Worm (Caenorhabditis elegans) whole organism, young adult: ENCODE measurements around the gene Y73C8B.2.

Experiments used
- C17E4.6 ChIP-seq: fragments of 200-800 bp; sonication (Bioruptor generic); IDR thresholded peaks from 2 replicates; pipeline ENCODE4 v1.3.6; 2022; ENCODE audit warnings: missing genetic modification reagents, missing genetic modification characterization, missing compliant biosample characterization
- D2030.7 ChIP-seq: fragments of 200-800 bp; sonication (Bioruptor generic); IDR thresholded peaks from 2 replicates; pipeline ENCODE4 v1.3.6; 2022; ENCODE audit warnings: missing genetic modification reagents, missing genetic modification characterization, missing compliant biosample characterization
- F23B12.7 ChIP-seq: sonication (generic microtip); optimal IDR thresholded peaks from 2 replicates; lab custom pipeline; 2017; ENCODE audit warnings: missing genetic modification characterization, mild to moderate bottlenecking, missing compliant biosample characterization, antibody characterized with exemption, moderate library complexity; ENCODE audit not compliant: insufficient read depth
- F33H1.4 ChIP-seq: fragments of 200-800 bp; sonication (Bioruptor generic); IDR thresholded peaks from 2 replicates; pipeline ENCODE4 v1.3.6; 2022; ENCODE audit warnings: missing genetic modification reagents, missing genetic modification characterization, missing compliant biosample characterization
- F57C9.4 ChIP-seq: sonication (generic microtip); optimal IDR thresholded peaks from 2 replicates; lab custom pipeline; 2017; ENCODE audit warnings: mild to moderate bottlenecking, missing genetic modification characterization, missing compliant biosample characterization
- K11D2.4 ChIP-seq: fragments of 200-800 bp; sonication (Bioruptor generic); IDR thresholded peaks from 2 replicates; pipeline ENCODE4 v1.3.6; 2022; ENCODE audit warnings: missing genetic modification reagents, missing genetic modification characterization, missing compliant biosample characterization
- T07F8.4 ChIP-seq: sonication (generic microtip); optimal IDR thresholded peaks from 2 replicates; lab custom pipeline; 2016; ENCODE audit warnings: mild to moderate bottlenecking, missing genetic modification characterization, moderate library complexity, missing compliant biosample characterization
- Y53G8AR.9 ChIP-seq: fragments of 200-800 bp; sonication (Bioruptor generic); conservative IDR thresholded peaks from 2 replicates; pipeline ENCODE4 v1.3.6; 2022; ENCODE audit warnings: missing genetic modification reagents, missing genetic modification characterization, missing compliant biosample characterization
- Y56A3A.18 ChIP-seq: fragments of 200-800 bp; sonication (Bioruptor generic); IDR thresholded peaks from 2 replicates; pipeline ENCODE4 v1.3.6; 2022; ENCODE audit warnings: missing genetic modification reagents, missing genetic modification characterization, missing compliant biosample characterization
- ZK185.1 ChIP-seq: sonication (generic microtip); optimal IDR thresholded peaks from 2 replicates; lab custom pipeline; 2016; ENCODE audit warnings: mild to moderate bottlenecking, missing genetic modification characterization, missing compliant biosample characterization; ENCODE audit not compliant: poor library complexity, severe bottlenecking
- akir-1 ChIP-seq: fragments of 200-800 bp; sonication (Bioruptor generic); optimal IDR thresholded peaks from 2 replicates; lab custom pipeline; 2018; ENCODE audit warnings: mild to moderate bottlenecking, missing genetic modification characterization, moderate library complexity, missing compliant biosample characterization
- ama-1 ChIP-seq, 3 experiments: fragments of 150-350 bp in 1 of 3; sonication (generic microtip) in 2 of 3; optimal IDR thresholded peaks; 2 replicates each; lab custom pipeline; 2014 to 2018; ENCODE audit warnings: missing biosample characterization in 2 of 3, missing genetic modification characterization in 2 of 3, missing genetic modification reagents in 2 of 3
- atf-7 ChIP-seq: sonication (generic microtip); optimal IDR thresholded peaks from 2 replicates; lab custom pipeline; 2017; ENCODE audit warnings: mild to moderate bottlenecking, missing genetic modification characterization, missing compliant biosample characterization
- attf-6 ChIP-seq: fragments of 200-800 bp; sonication (Bioruptor generic); IDR thresholded peaks from 2 replicates; pipeline ENCODE4 v1.3.6; 2022; ENCODE audit warnings: missing genetic modification reagents, missing genetic modification characterization, missing compliant biosample characterization
- bed-1 ChIP-seq: fragments of 200-800 bp; sonication (Bioruptor generic); IDR thresholded peaks from 2 replicates; pipeline ENCODE4 v1.3.6; 2022; ENCODE audit warnings: missing genetic modification reagents, missing genetic modification characterization, missing compliant biosample characterization
- cebp-1 ChIP-seq, 2 experiments: fragments of 200-800 bp in 1 of 2; sonication (Bioruptor generic) in 1 of 2; sonication (generic microtip) in 1 of 2; IDR thresholded peaks in 1 of 2; optimal IDR thresholded peaks in 1 of 2; 2 replicates each; pipeline versions ENCODE4 v1.3.6 to Lab custom; 2017 to 2022; ENCODE audit warnings: missing compliant biosample characterization in 2 of 2, missing genetic modification characterization in 2 of 2, mild to moderate bottlenecking in 1 of 2, missing genetic modification reagents in 1 of 2, moderate library complexity in 1 of 2
- ceh-27 ChIP-seq: fragments of 200-800 bp; sonication (Bioruptor generic); optimal IDR thresholded peaks from 2 replicates; lab custom pipeline; 2018; ENCODE audit warnings: mild to moderate bottlenecking, missing genetic modification characterization, moderate library complexity, missing compliant biosample characterization
- ceh-79 ChIP-seq: sonication (generic microtip); optimal IDR thresholded peaks from 2 replicates; lab custom pipeline; 2017; ENCODE audit warnings: mild to moderate bottlenecking, missing genetic modification characterization, missing compliant biosample characterization
- efl-1 ChIP-seq: fragments of 150-350 bp; optimal IDR thresholded peaks from 2 replicates; lab custom pipeline; 2014; ENCODE audit warnings: missing biosample characterization, missing genetic modification reagents, missing genetic modification characterization
- egl-18 ChIP-seq: fragments of 200-800 bp; sonication (Bioruptor generic); IDR thresholded peaks from 2 replicates; pipeline ENCODE4 v1.3.6; 2022; ENCODE audit warnings: missing genetic modification reagents, missing genetic modification characterization, missing compliant biosample characterization
- ekl-4 ChIP-seq: fragments of 200-800 bp; sonication (Bioruptor generic); IDR thresholded peaks from 2 replicates; pipeline ENCODE4 v1.3.6; 2022; ENCODE audit warnings: missing genetic modification reagents, missing genetic modification characterization, missing compliant biosample characterization
- ets-4 ChIP-seq: fragments of 200-800 bp; sonication (Bioruptor generic); optimal IDR thresholded peaks from 2 replicates; lab custom pipeline; 2018; ENCODE audit warnings: mild to moderate bottlenecking, missing genetic modification characterization, missing compliant biosample characterization
- let-526 ChIP-seq: fragments of 200-800 bp; sonication (Bioruptor generic); IDR thresholded peaks from 2 replicates; pipeline ENCODE4 v1.3.6; 2022; ENCODE audit warnings: missing genetic modification reagents, missing genetic modification characterization, missing compliant biosample characterization
- lsl-1 ChIP-seq: fragments of 200-800 bp; sonication (Bioruptor generic); optimal IDR thresholded peaks from 2 replicates; lab custom pipeline; 2018; ENCODE audit warnings: mild to moderate bottlenecking, missing genetic modification characterization, moderate library complexity, missing compliant biosample characterization
- mel-28 ChIP-seq: sonication (generic microtip); optimal IDR thresholded peaks from 2 replicates; lab custom pipeline; 2016; ENCODE audit warnings: borderline replicate concordance, mild to moderate bottlenecking, missing genetic modification characterization, missing compliant biosample characterization
- mes-4 ChIP-seq: sonication (generic microtip); optimal IDR thresholded peaks from 2 replicates; lab custom pipeline; 2016; ENCODE audit warnings: missing genotype, missing genetic modification characterization, missing compliant biosample characterization
- nfyb-1 ChIP-seq: fragments of 200-800 bp; sonication (Bioruptor generic); IDR thresholded peaks from 2 replicates; pipeline ENCODE4 v1.3.6; 2022; ENCODE audit warnings: missing genetic modification reagents, missing genetic modification characterization, missing compliant biosample characterization
- nhr-90 ChIP-seq: sonication (generic microtip); optimal IDR thresholded peaks from 2 replicates; lab custom pipeline; 2016; ENCODE audit warnings: missing genotype, mild to moderate bottlenecking, missing genetic modification characterization, missing compliant biosample characterization
- rec-8 ChIP-seq, 2 experiments: sonication (generic microtip); optimal IDR thresholded peaks; 2 replicates each; lab custom pipeline; 2016; ENCODE audit warnings: mild to moderate bottlenecking in 2 of 2, missing genetic modification characterization in 2 of 2, missing genetic modification reagents in 2 of 2, missing genotype in 2 of 2, missing biosample characterization in 1 of 2, missing compliant biosample characterization in 1 of 2, moderate library complexity in 1 of 2
- sdz-38 ChIP-seq: sonication (generic microtip); optimal IDR thresholded peaks from 2 replicates; lab custom pipeline; 2016; ENCODE audit warnings: missing genotype, missing genetic modification characterization, missing compliant biosample characterization
- snpc-3.4 ChIP-seq: sonication (generic microtip); optimal IDR thresholded peaks from 2 replicates; lab custom pipeline; 2017; ENCODE audit warnings: missing genetic modification characterization, mild to moderate bottlenecking, missing compliant biosample characterization, antibody characterized with exemption, moderate library complexity, missing genotype, missing genetic modification reagents
- tbp1 ChIP-seq: fragments of 200-800 bp; sonication (Bioruptor generic); optimal IDR thresholded peaks from 2 replicates; lab custom pipeline; 2018; ENCODE audit warnings: mild to moderate bottlenecking, missing genetic modification characterization, missing compliant biosample characterization
- zfh-2 ChIP-seq: fragments of 200-800 bp; sonication (Bioruptor generic); conservative IDR thresholded peaks from 2 replicates; pipeline ENCODE4 v1.3.6; 2022; ENCODE audit warnings: missing genetic modification reagents, missing genetic modification characterization, missing compliant biosample characterization
- zim-3 ChIP-seq: sonication (generic microtip); optimal IDR thresholded peaks from 2 replicates; lab custom pipeline; 2017; ENCODE audit warnings: mild to moderate bottlenecking, missing genetic modification characterization, moderate library complexity, missing compliant biosample characterization
- ztf-25 ChIP-seq: fragments of 200-800 bp; sonication (Bioruptor generic); IDR thresholded peaks from 2 replicates; pipeline ENCODE4 v1.3.6; 2022; ENCODE audit warnings: missing genetic modification reagents, missing genetic modification characterization, missing compliant biosample characterization
- ztf-3 ChIP-seq: fragments of 200-800 bp; sonication (Bioruptor generic); optimal IDR thresholded peaks from 2 replicates; lab custom pipeline; 2018; ENCODE audit warnings: mild to moderate bottlenecking, missing genetic modification characterization, missing compliant biosample characterization

Y73C8B.2 gene

ce11 chrV:3168650-3169049 is 26.2 kb downstream of the Y73C8B.2 start, which contains the start of gene C36C5.15:
C36C5.15 (minus strand) TSS chrV:3168750.
- TF ChIP-seq lsl-1 (GFP tag; lab: Kevin White, UChicago) (no peak), Y56A3A.18 (no peak), F33H1.4 (GFP tag; lab: Robert Waterston, UW) (no peak), snpc-3.4 (tag; lab: Kevin White, UChicago) (no peak), nfyb-1 (no peak), ekl-4 (GFP tag; lab: Robert Waterston, UW) (no peak), egl-18 (GFP tag; lab: Robert Waterston, UW) (no peak), tbp1 (GFP tag; lab: Kevin White, UChicago) (no peak), ztf-3 (GFP tag; lab: Kevin White, UChicago) (no peak), sdz-38 (tag; lab: Kevin White, UChicago) (no peak), zim-3 (no peak), mes-4 (tag; lab: Kevin White, UChicago) (no peak), atf-7 (tag; lab: Kevin White, UChicago) (no peak), ceh-79 (tag; lab: Kevin White, UChicago) (no peak), C17E4.6 (GFP tag; lab: Robert Waterston, UW) (no peak), let-526 (GFP tag; lab: Robert Waterston, UW) (no peak)

- TF ChIP-seq ZK185.1 (tag; lab: Kevin White, UChicago) (no peak), ztf-25 (GFP tag; lab: Robert Waterston, UW) (no peak), rec-8 (tag; optimal IDR thresholded peaks at IDR 0.05; lab: Kevin White, UChicago) (no peak)
Measured at ce11 chrV:3166260-3166659, 28.5 kb downstream of the Y73C8B.2 start, which contains the start of gene C36C5.4. C36C5.4 (plus strand) TSS chrV:3166560.

DNA sequence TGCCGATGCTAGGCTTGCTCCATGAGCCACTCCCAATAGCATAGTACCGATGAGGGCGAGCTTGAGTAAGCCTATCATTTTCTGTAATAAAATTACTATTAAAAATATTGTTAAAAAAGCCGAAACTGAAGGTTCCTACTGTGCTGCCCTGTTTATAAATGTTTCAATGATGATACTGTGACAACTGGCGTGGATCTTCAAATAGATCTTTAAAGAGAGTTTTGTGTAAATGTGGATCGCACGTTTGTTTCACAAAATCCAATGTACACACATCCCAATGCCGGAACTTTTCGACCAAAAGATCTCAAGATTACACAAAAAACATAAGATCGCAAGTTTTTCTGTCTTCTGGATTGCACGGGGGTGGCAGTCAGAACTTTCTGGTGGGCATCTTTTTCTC is 29.4 kb downstream of the Y73C8B.2 start, which contains the start of gene C36C5.14:
Gene C36C5.14, minus strand, starts transcription at position 101 of the 400 bp plus-strand sequence.
- TF ChIP-seq ama-1 (optimal IDR thresholded peaks at IDR 0.05; lab: Kevin White, UChicago) (no peak), ama-1 (GFP tag; optimal IDR thresholded peaks at IDR 0.05; lab: Kevin White, UChicago) (no peak), Y53G8AR.9 (GFP tag; lab: Robert Waterston, UW) (no peak), F57C9.4 (tag; lab: Kevin White, UChicago) (no peak), ets-4 (GFP tag; lab: Kevin White, UChicago) (no peak), zfh-2 (GFP tag; lab: Robert Waterston, UW) (no peak), D2030.7 (GFP tag; lab: Robert Waterston, UW) (no peak), F33H1.4 (GFP tag; lab: Robert Waterston, UW) (no peak), ZK185.1 (tag; lab: Kevin White, UChicago) (no peak), K11D2.4 (GFP tag; lab: Robert Waterston, UW) (no peak), nhr-90 (tag; lab: Kevin White, UChicago) (no peak), attf-6 (GFP tag; lab: Robert Waterston, UW) (no peak), efl-1 (GFP tag; lab: Kevin White, UChicago) (no peak), F23B12.7 (tag; lab: Kevin White, UChicago) (no peak), bed-1 (GFP tag; lab: Robert Waterston, UW) (no peak), cebp-1 (GFP tag; IDR thresholded peaks at IDR 0.05; lab: Robert Waterston, UW) (no peak), cebp-1 (tag; optimal IDR thresholded peaks at IDR 0.05; lab: Kevin White, UChicago) (no peak), ceh-27 (GFP tag; lab: Kevin White, UChicago) (no peak), mel-28 (no peak), tbp1 (GFP tag; lab: Kevin White, UChicago) (no peak), T07F8.4 (tag; lab: Kevin White, UChicago) (no peak), akir-1 (GFP tag; lab: Kevin White, UChicago) (no peak)
